Worm (Caenorhabditis elegans) whole organism, L4/young adult: ENCODE measurements around the gene aqp-12.
"Not testable (repeated sequence)": the region's sequence is repeated elsewhere in the genome, so short reads cannot be mapped to it uniquely, and the experiment has no call there.

ENCODE experiments used
- W03F9.2 ChIP-seq: fragments of 150-350 bp; optimal IDR thresholded peaks from 2 replicates; lab custom pipeline; 2014; ENCODE audit warnings: missing biosample characterization, missing genetic modification characterization
- dao-5 ChIP-seq: sonication (generic microtip); optimal IDR thresholded peaks from 2 replicates; lab custom pipeline; 2016; ENCODE audit warnings: missing genotype, missing genetic modification characterization, moderate library complexity, missing compliant biosample characterization
- him-1 ChIP-seq: sonication (generic microtip); optimal IDR thresholded peaks from 2 replicates; lab custom pipeline; 2016; ENCODE audit warnings: missing genotype, missing genetic modification reagents, missing genetic modification characterization, missing compliant biosample characterization

ce11 chrII:12164539-12164938, 38.5 kb upstream of the aqp-12 start, which contains the start of gene Y57A10A.8:
- TF ChIP-seq W03F9.2; him-1 (tag; lab: Kevin White, UChicago); dao-5: not testable (repeated sequence)
